Worm (Caenorhabditis elegans): Measurements from ENCODE around the gene nspa-8.

DNA sequence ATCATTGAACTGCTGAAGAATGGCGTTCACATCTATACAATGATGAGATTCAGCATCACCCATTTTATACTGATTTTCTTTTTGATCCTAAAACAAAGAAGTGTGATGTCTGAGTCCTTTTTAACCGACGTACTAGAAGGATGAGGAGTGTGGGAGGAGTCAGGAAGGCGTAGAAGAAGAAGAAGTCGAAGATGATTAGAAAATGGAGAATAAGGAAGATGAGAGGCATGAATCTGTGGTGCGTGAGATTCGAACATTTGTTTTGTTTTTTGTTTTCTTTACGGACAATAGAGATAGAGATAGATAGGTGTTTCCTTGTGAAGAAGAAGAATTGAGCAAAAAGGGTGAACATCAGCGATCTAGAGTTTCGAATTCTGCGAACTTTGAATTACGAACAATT is 31.7 kb upstream of the nspa-8 start, which contains the start of gene npr-13:
- TF ChIP-seq rcor-1 (GFP tag; IDR thresholded peaks at IDR 0.05) (no peak), K11D2.4 (GFP tag; IDR thresholded peaks at IDR 0.05) (no peak), rpc-1 (optimal IDR thresholded peaks at IDR 0.05) (no peak), rpc-1 (tag; optimal IDR thresholded peaks at IDR 0.05) (no peak), dpff-1 (tag; optimal IDR thresholded peaks at IDR 0.05) (no peak), nhr-179 (tag; optimal IDR thresholded peaks at IDR 0.05) (no peak), unc-130 (GFP tag; optimal IDR thresholded peaks at IDR 0.05) (no peak), lsy-27 (tag; optimal IDR thresholded peaks at IDR 0.05; ENCODE audit: borderline replicate concordance, insufficient read depth) (no peak), nfya-1 (tag; optimal IDR thresholded peaks at IDR 0.05; ENCODE audit: borderline replicate concordance, insufficient read depth) (no peak), atf-7 (tag; optimal IDR thresholded peaks at IDR 0.05) (no peak), cebp-1 (GFP tag; IDR thresholded peaks at IDR 0.05) (no peak), cebp-1 (tag; optimal IDR thresholded peaks at IDR 0.05) (no peak), F52B5.7 (tag; optimal IDR thresholded peaks at IDR 0.05) (no peak)
